Fruit fly (Drosophila melanogaster) whole organism, embryonic: ENCODE measurements around the gene Shc.
A peak's percentile ranks its signal among the peaks of the same experiment; 100 is the strongest.

Experiments
- Atf6 ChIP-seq: fragments of 200-800 bp; sonication (Bioruptor generic); IDR thresholded peaks from 2 replicates; pipeline ENCODE4 v1.3.6; 2022; ENCODE audit warnings: missing biosample characterization, missing genetic modification characterization
- CG10147 ChIP-seq: fragments of 200-800 bp; sonication (Bioruptor generic); optimal IDR thresholded peaks from 2 replicates; lab custom pipeline; 2019; ENCODE audit warnings: missing biosample characterization, mild to moderate bottlenecking, missing genetic modification characterization, moderate library complexity
- CG10321 ChIP-seq: fragments of 200-800 bp; sonication (Bioruptor generic); IDR thresholded peaks from 2 replicates; pipeline ENCODE4 v1.3.6; 2022; ENCODE audit warnings: missing biosample characterization, missing genetic modification characterization
- CG10366 ChIP-seq: fragments of 200-800 bp; sonication (Bioruptor generic); IDR thresholded peaks from 2 replicates; pipeline ENCODE4 v1.3.6; 2022; ENCODE audit warnings: missing biosample characterization, missing genetic modification characterization
- CG13123 ChIP-seq: fragments of 200-800 bp; sonication (Bioruptor generic); optimal IDR thresholded peaks from 2 replicates; lab custom pipeline; 2016; ENCODE audit warnings: missing biosample characterization, missing genetic modification characterization
- CG15514 ChIP-seq: fragments of 200-800 bp; sonication (Bioruptor generic); optimal IDR thresholded peaks from 3 replicates; lab custom pipeline; 2017; ENCODE audit warnings: missing biosample characterization, missing genetic modification characterization, mild to moderate bottlenecking, moderate library complexity, missing genetic modification reagents
- CG16815 ChIP-seq: fragments of 200-800 bp; sonication (Bioruptor generic); optimal IDR thresholded peaks from 3 replicates; lab custom pipeline; 2017; ENCODE audit warnings: missing biosample characterization, mild to moderate bottlenecking, missing genetic modification characterization
- CG17802 ChIP-seq: fragments of 200-800 bp; sonication (Bioruptor generic); optimal IDR thresholded peaks from 2 replicates; lab custom pipeline; 2018; ENCODE audit warnings: missing biosample characterization, mild to moderate bottlenecking, missing genetic modification characterization, moderate library complexity
- CG18599 ChIP-seq: fragments of 200-800 bp; sonication (Bioruptor generic); optimal IDR thresholded peaks from 3 replicates; lab custom pipeline; 2017; ENCODE audit warnings: missing biosample characterization, missing genetic modification characterization, mild to moderate bottlenecking, moderate library complexity, missing genetic modification reagents
- CG33213 ChIP-seq: fragments of 200-800 bp; sonication (Bioruptor generic); optimal IDR thresholded peaks from 3 replicates; lab custom pipeline; 2016; ENCODE audit warnings: missing biosample characterization, missing genetic modification characterization
- CG34422 ChIP-seq: fragments of 200-800 bp; sonication (Bioruptor generic); IDR thresholded peaks from 3 replicates; pipeline ENCODE4 v1.3.6; 2022; ENCODE audit warnings: missing biosample characterization, missing genetic modification characterization
- CG3726 ChIP-seq: fragments of 200-800 bp; sonication (Bioruptor generic); IDR thresholded peaks from 3 replicates; pipeline ENCODE4, ENCODE4 v1.3.6; 2022; ENCODE audit warnings: missing biosample characterization, missing genetic modification characterization
- CG4328 ChIP-seq: fragments of 200-800 bp; sonication (Bioruptor generic); optimal IDR thresholded peaks from 3 replicates; lab custom pipeline; 2017; ENCODE audit warnings: missing biosample characterization, missing genetic modification reagents, missing genetic modification characterization
- CG4360 ChIP-seq: fragments of 200-800 bp; sonication (Bioruptor generic); IDR thresholded peaks from 2 replicates; pipeline ENCODE4 v1.3.6; 2022; ENCODE audit warnings: missing biosample characterization, missing genetic modification characterization
- CG4730 ChIP-seq: fragments of 200-800 bp; sonication (Bioruptor generic); IDR thresholded peaks from 2 replicates; pipeline ENCODE4 v1.3.6; 2022; ENCODE audit warnings: missing biosample characterization, missing genetic modification characterization
- CG4854 ChIP-seq: fragments of 200-800 bp; sonication (Bioruptor generic); optimal IDR thresholded peaks from 2 replicates; lab custom pipeline; 2016; ENCODE audit warnings: missing biosample characterization, missing genetic modification characterization, inconsistent platforms
- CG6654 ChIP-seq: fragments of 200-800 bp; sonication (Bioruptor generic); optimal IDR thresholded peaks from 2 replicates; lab custom pipeline; 2017; ENCODE audit warnings: missing biosample characterization, mild to moderate bottlenecking, missing genetic modification characterization
- CG6765 ChIP-seq: fragments of 200-800 bp; sonication (Bioruptor generic); optimal IDR thresholded peaks from 3 replicates; lab custom pipeline; 2017; ENCODE audit warnings: missing biosample characterization, mild to moderate bottlenecking, missing genetic modification characterization
- CG7271 ChIP-seq: fragments of 200-800 bp; sonication (Bioruptor generic); optimal IDR thresholded peaks from 2 replicates; lab custom pipeline; 2018; ENCODE audit warnings: missing biosample characterization, mild to moderate bottlenecking, missing genetic modification characterization, moderate library complexity
- CG7372 ChIP-seq: fragments of 200-800 bp; sonication (Bioruptor generic); IDR thresholded peaks from 2 replicates; pipeline ENCODE4 v1.3.6; 2022; ENCODE audit warnings: missing biosample characterization, missing genetic modification characterization
- E2f2 ChIP-seq: fragments of 200-800 bp; sonication (Bioruptor generic); IDR thresholded peaks from 2 replicates; pipeline ENCODE4 v1.3.6; 2022; ENCODE audit warnings: missing biosample characterization, missing genetic modification characterization
- Eip74EF ChIP-seq, 2 experiments: fragments of 200-800 bp in 1 of 2; fragments of >200 bp in 1 of 2; sonication (Bioruptor generic) in 1 of 2; optimal IDR thresholded peaks; 2 replicates each; lab custom pipeline; 2017 to 2019; ENCODE audit warnings: missing biosample characterization in 2 of 2, missing genetic modification characterization in 2 of 2, mild to moderate bottlenecking in 1 of 2, moderate library complexity in 1 of 2
- Gug ChIP-seq: fragments of 200-800 bp; sonication (Bioruptor generic); IDR thresholded peaks from 4 replicates; pipeline ENCODE4 v1.3.6; 2022; ENCODE audit warnings: missing biosample characterization, missing genetic modification characterization
- Hr39 ChIP-seq: fragments of >200 bp; optimal IDR thresholded peaks from 2 replicates; lab custom pipeline; 2017
- Med ChIP-seq: fragments of 200-800 bp; sonication (Bioruptor generic); peaks from one replicate; lab custom pipeline; 2016; ENCODE audit warnings: missing biosample characterization, missing genetic modification characterization, mild to moderate bottlenecking, inconsistent platforms, moderate library complexity
- Sry-β ChIP-seq: fragments of 200-800 bp; sonication (Bioruptor generic); optimal IDR thresholded peaks from 2 replicates; lab custom pipeline; 2018; ENCODE audit warnings: missing biosample characterization, mild to moderate bottlenecking, missing genetic modification characterization, moderate library complexity
- Xrp1 ChIP-seq: fragments of 200-800 bp; sonication (Bioruptor generic); IDR thresholded peaks from 2 replicates; pipeline ENCODE4 v1.3.6; 2022; ENCODE audit warnings: missing biosample characterization, missing genetic modification characterization
- amos ChIP-seq: fragments of 200-800 bp; sonication (Bioruptor generic); IDR thresholded peaks from 2 replicates; pipeline ENCODE4 v1.3.6; 2022; ENCODE audit warnings: missing biosample characterization, missing genetic modification characterization; ENCODE audit not compliant: partially characterized antibody
- bab2 ChIP-seq: fragments of 200-800 bp; sonication (Bioruptor generic); optimal IDR thresholded peaks from 2 replicates; lab custom pipeline; 2016; ENCODE audit warnings: missing biosample characterization, missing genetic modification characterization
- bowl ChIP-seq: fragments of 200-800 bp; sonication (Bioruptor generic); IDR thresholded peaks from 2 replicates; pipeline ENCODE4 v1.3.6; 2022; ENCODE audit warnings: missing biosample characterization, missing genetic modification characterization
- chinmo ChIP-seq: fragments of 200-800 bp; sonication (Bioruptor generic); IDR thresholded peaks from 4 replicates; pipeline ENCODE4 v1.3.6; 2022; ENCODE audit warnings: missing biosample characterization, missing genetic modification characterization; ENCODE audit not compliant: partially characterized antibody
- dpn ChIP-seq, 2 experiments: fragments of 200-800 bp; sonication (Bioruptor generic); optimal IDR thresholded peaks; 3 replicates each; lab custom pipeline; 2016; ENCODE audit warnings: missing biosample characterization in 2 of 2, missing genetic modification characterization in 2 of 2
- ems ChIP-seq: fragments of 200-800 bp; sonication (Bioruptor generic); optimal IDR thresholded peaks from 3 replicates; lab custom pipeline; 2016; ENCODE audit warnings: missing biosample characterization, missing genetic modification characterization
- fd64A ChIP-seq: fragments of 200-800 bp; sonication (Bioruptor generic); optimal IDR thresholded peaks from 3 replicates; lab custom pipeline; 2018; ENCODE audit warnings: missing biosample characterization, mild to moderate bottlenecking, missing genetic modification characterization
- gro ChIP-seq: fragments of 200-800 bp; sonication (Bioruptor generic); optimal IDR thresholded peaks from 2 replicates; lab custom pipeline; 2016; ENCODE audit warnings: missing biosample characterization, missing genetic modification characterization
- her ChIP-seq: fragments of 200-800 bp; sonication (Bioruptor generic); optimal IDR thresholded peaks from 2 replicates; lab custom pipeline; 2016; ENCODE audit warnings: missing biosample characterization, missing genetic modification characterization
- lab ChIP-seq: fragments of 200-800 bp; sonication (Bioruptor generic); optimal IDR thresholded peaks from 3 replicates; lab custom pipeline; 2017; ENCODE audit warnings: missing biosample characterization, missing genetic modification characterization, mild to moderate bottlenecking, moderate library complexity, missing genetic modification reagents
- nerfin-2 ChIP-seq: fragments of 200-800 bp; sonication (Bioruptor generic); IDR thresholded peaks from 2 replicates; pipeline ENCODE4 v1.3.6; 2022; ENCODE audit warnings: missing biosample characterization, missing genetic modification characterization; ENCODE audit not compliant: partially characterized antibody
- pfk ChIP-seq: fragments of 200-800 bp; sonication (Bioruptor generic); optimal IDR thresholded peaks from 2 replicates; lab custom pipeline; 2018; ENCODE audit warnings: missing biosample characterization, mild to moderate bottlenecking, missing genetic modification characterization, moderate library complexity
- pum ChIP-seq: fragments of 200-800 bp; sonication (Bioruptor generic); optimal IDR thresholded peaks from 2 replicates; lab custom pipeline; 2016; ENCODE audit warnings: missing biosample characterization, missing genetic modification characterization
- ranshi ChIP-seq: fragments of 200-800 bp; sonication (Bioruptor generic); IDR thresholded peaks from 2 replicates; pipeline ENCODE4 v1.3.6; 2022; ENCODE audit warnings: missing biosample characterization, missing genetic modification characterization
- row ChIP-seq: fragments of 200-800 bp; sonication (Bioruptor generic); IDR thresholded peaks from 3 replicates; pipeline ENCODE4 v1.3.6; 2022; ENCODE audit warnings: missing biosample characterization, missing genetic modification characterization
- sens ChIP-seq: fragments of 200-800 bp; sonication (Bioruptor generic); peaks from one replicate; lab custom pipeline; 2016; ENCODE audit warnings: missing biosample characterization, missing genetic modification characterization
- sim ChIP-seq: fragments of 200-800 bp; sonication (Bioruptor generic); IDR thresholded peaks from 2 replicates; pipeline ENCODE4 v1.3.6; 2022; ENCODE audit warnings: missing biosample characterization, missing genetic modification characterization
- slbo ChIP-seq: fragments of 200-800 bp; sonication (Bioruptor generic); IDR thresholded peaks from 2 replicates; pipeline ENCODE4 v1.3.6; 2022; ENCODE audit warnings: missing biosample characterization, missing genetic modification characterization
- slou ChIP-seq: fragments of 200-800 bp; sonication (Bioruptor generic); optimal IDR thresholded peaks from 3 replicates; lab custom pipeline; 2016; ENCODE audit warnings: missing biosample characterization, missing genetic modification characterization
- sqz ChIP-seq: fragments of 200-800 bp; sonication (Bioruptor generic); optimal IDR thresholded peaks from 3 replicates; lab custom pipeline; 2018; ENCODE audit warnings: missing biosample characterization, mild to moderate bottlenecking, missing genetic modification characterization
- trem ChIP-seq: fragments of 200-800 bp; optimal IDR thresholded peaks from 3 replicates; lab custom pipeline; 2019; ENCODE audit warnings: missing biosample characterization, mild to moderate bottlenecking, missing genetic modification characterization, moderate library complexity
- tx ChIP-seq: fragments of 200-800 bp; sonication (Bioruptor generic); optimal IDR thresholded peaks from 2 replicates; lab custom pipeline; 2016; ENCODE audit warnings: missing biosample characterization, missing genetic modification characterization

Shc gene

dm6 chr3L:9460775-9461491 is 34.1 kb downstream of the Shc start, which contains the start of the genes CG3434 and CG44838 (continued):
- TF ChIP-seq CG34422 (GFP tag; lab: Robert Waterston, UW): peak; percentile 42; the same call in 1 of the 3 replicates
- peak; percentile 15 for TF ChIP-seq fd64A (GFP tag; lab: Kevin White, UChicago)
- TF ChIP-seq bowl: no peak
- TF ChIP-seq Atf6 (GFP tag; lab: Robert Waterston, UW): peak; percentile 63; the same call in 1 of the 2 replicates
- peak; percentile 72 for TF ChIP-seq CG4328 (GFP tag; lab: Kevin White, UChicago)
- TF ChIP-seq amos (GFP tag; lab: Robert Waterston, UW): no peak; the same call in 1 of the 2 replicates
- no peak for TF ChIP-seq CG6654 (GFP tag; lab: Kevin White, UChicago)
- peak; percentile 65 for TF ChIP-seq sqz (GFP tag; lab: Kevin White, UChicago)
- peak; percentile 62 for TF ChIP-seq tx (GFP tag; lab: Kevin White, UChicago)
- no peak for TF ChIP-seq CG3726 (GFP tag; lab: Robert Waterston, UW)
- TF ChIP-seq Hr39: no peak
- TF ChIP-seq CG6765: peak; percentile 76
- peak; percentile 76 for TF ChIP-seq bab2 (GFP tag; lab: Kevin White, UChicago)
- peak; percentile 58 for TF ChIP-seq CG17802 (tag; lab: Kevin White, UChicago)
- TF ChIP-seq row (GFP tag; lab: Robert Waterston, UW): peak; percentile 94
- TF ChIP-seq CG4854 (GFP tag; lab: Kevin White, UChicago): peak; percentile 48
- peak; percentile 74 to 84 for TF ChIP-seq dpn (GFP tag; optimal IDR thresholded peaks at IDR 0.05; lab: Kevin White, UChicago)
- TF ChIP-seq ems (GFP tag; lab: Kevin White, UChicago): peak; percentile 77
- peak; percentile 77; the same call in 1 of the 4 replicates for TF ChIP-seq chinmo (GFP tag; lab: Robert Waterston, UW)
- TF ChIP-seq Eip74EF (GFP tag; optimal IDR thresholded peaks at IDR 0.05; lab: Kevin White, UChicago): peak in 1 of 2 experiments; percentile 77
- peak; percentile 39 for TF ChIP-seq slou (GFP tag; lab: Kevin White, UChicago)
- peak; percentile 57; the same call in 1 of the 2 replicates for TF ChIP-seq CG7372
- peak; percentile 97 for TF ChIP-seq Sry-β (GFP tag; lab: Kevin White, UChicago)
- TF ChIP-seq gro (GFP tag; lab: Kevin White, UChicago): peak; percentile 64
- TF ChIP-seq CG10366 (GFP tag; lab: Robert Waterston, UW): peak; percentile 80
- TF ChIP-seq her (GFP tag; lab: Kevin White, UChicago): no peak
- peak; percentile 55 for TF ChIP-seq Gug (GFP tag; lab: Robert Waterston, UW)
- no peak for TF ChIP-seq pfk (GFP tag; lab: Kevin White, UChicago)
- peak; percentile 86 for TF ChIP-seq Xrp1 (GFP tag; lab: Robert Waterston, UW)
- TF ChIP-seq CG4360 (GFP tag; lab: Robert Waterston, UW): 0 out of 2 replicates have a peak, but pooled peaks have one; percentile 34
- no peak for TF ChIP-seq sim (GFP tag; lab: Robert Waterston, UW)
- peak; percentile 55 for TF ChIP-seq CG33213 (GFP tag; lab: Kevin White, UChicago)
- TF ChIP-seq trem (tag; lab: Kevin White, UChicago): peak; percentile 84
- peak; percentile 78 for TF ChIP-seq E2f2 (GFP tag; lab: Robert Waterston, UW)
- peak; percentile 83 for TF ChIP-seq CG10147 (GFP tag; lab: Kevin White, UChicago)
- peak; percentile 73 for TF ChIP-seq pum (GFP tag; lab: Kevin White, UChicago)
- TF ChIP-seq CG18599 (GFP tag; lab: Kevin White, UChicago): peak; percentile 85
- TF ChIP-seq nerfin-2 (GFP tag; lab: Robert Waterston, UW): no peak
- peak; percentile 95 for TF ChIP-seq sens (GFP tag; lab: Kevin White, UChicago)
- TF ChIP-seq CG4730 (GFP tag; lab: Robert Waterston, UW): peak; percentile 48; the same call in 1 of the 2 replicates
- TF ChIP-seq CG7271 (tag; lab: Kevin White, UChicago): peak; percentile 23
- peak; percentile 92 for TF ChIP-seq Med (GFP tag; lab: Kevin White, UChicago)
- peak; percentile 81 for TF ChIP-seq slbo (GFP tag; lab: Robert Waterston, UW)
- peak; percentile 90 for TF ChIP-seq CG15514 (GFP tag; lab: Kevin White, UChicago)
- peak; percentile 85 for TF ChIP-seq lab (GFP tag; lab: Kevin White, UChicago)
- no peak for TF ChIP-seq CG10321
- TF ChIP-seq ranshi (GFP tag; lab: Robert Waterston, UW): peak; percentile 64
- peak; percentile 64 for TF ChIP-seq CG16815 (GFP tag; lab: Kevin White, UChicago)
- TF ChIP-seq CG13123 (GFP tag; lab: Kevin White, UChicago): peak; percentile 74
